Worm (Caenorhabditis elegans) whole organism, L2 larva: ENCODE results near the gene rom-2.

ENCODE experiments used
- C34F6.9 ChIP-seq: fragments of 150-350 bp; optimal IDR thresholded peaks from 2 replicates; lab custom pipeline; 2014; ENCODE audit warnings: missing biosample characterization, missing genetic modification characterization
- Y55F3AM.14 ChIP-seq: fragments of 200-800 bp; sonication (Bioruptor generic); optimal IDR thresholded peaks from 2 replicates; lab custom pipeline; 2018; ENCODE audit warnings: mild to moderate bottlenecking, missing genetic modification characterization, missing compliant biosample characterization
- ZK546.5 ChIP-seq: sonication (generic microtip); optimal IDR thresholded peaks from 2 replicates; lab custom pipeline; 2017; ENCODE audit warnings: missing biosample characterization, missing genetic modification characterization
- alr-1 ChIP-seq: fragments of 150-350 bp; optimal IDR thresholded peaks from 2 replicates; lab custom pipeline; 2014; ENCODE audit warnings: missing biosample characterization, missing genetic modification characterization
- aly-2 ChIP-seq: fragments of 150-350 bp; optimal IDR thresholded peaks from 2 replicates; lab custom pipeline; 2014; ENCODE audit warnings: missing biosample characterization, missing genetic modification characterization
- ama-1 ChIP-seq: fragments of 150-350 bp; optimal IDR thresholded peaks from 2 replicates; lab custom pipeline; 2018; ENCODE audit warnings: inconsistent platforms
- blmp-1 ChIP-seq: sonication (generic microtip); optimal IDR thresholded peaks from 2 replicates; lab custom pipeline; 2017; ENCODE audit warnings: missing genetic modification characterization, mild to moderate bottlenecking, missing compliant biosample characterization, antibody characterized with exemption, moderate library complexity; ENCODE audit not compliant: insufficient read depth
- ceh-16 ChIP-seq: fragments of 150-350 bp; optimal IDR thresholded peaks from 2 replicates; lab custom pipeline; 2014; ENCODE audit warnings: missing biosample characterization, missing genetic modification characterization
- ceh-82 ChIP-seq: fragments of 150-350 bp; optimal IDR thresholded peaks from 2 replicates; lab custom pipeline; 2014; ENCODE audit warnings: missing biosample characterization, missing genetic modification characterization
- crh-2 ChIP-seq: sonication (generic microtip); optimal IDR thresholded peaks from 2 replicates; lab custom pipeline; 2017; ENCODE audit warnings: missing biosample characterization, missing genetic modification characterization
- dmd-4 ChIP-seq: sonication (generic microtip); optimal IDR thresholded peaks from 2 replicates; lab custom pipeline; 2017; ENCODE audit warnings: missing biosample characterization, missing genetic modification characterization
- egl-27 ChIP-seq: sonication (generic microtip); optimal IDR thresholded peaks from 3 replicates; lab custom pipeline; 2017; ENCODE audit warnings: missing biosample characterization, missing genetic modification reagents, missing genetic modification characterization
- elt-1 ChIP-seq: fragments of 150-350 bp; optimal IDR thresholded peaks from 2 replicates; lab custom pipeline; 2014; ENCODE audit warnings: missing biosample characterization, missing genetic modification characterization
- elt-3 ChIP-seq: sonication (generic microtip); optimal IDR thresholded peaks from 2 replicates; lab custom pipeline; 2017; ENCODE audit warnings: missing biosample characterization, missing genetic modification characterization
- fos-1 ChIP-seq: fragments of 150-350 bp; optimal IDR thresholded peaks from 2 replicates; lab custom pipeline; 2014; ENCODE audit warnings: missing biosample characterization, missing genetic modification characterization
- gmeb-1 ChIP-seq: fragments of 150-350 bp; optimal IDR thresholded peaks from 2 replicates; lab custom pipeline; 2014; ENCODE audit warnings: missing biosample characterization, missing genetic modification characterization
- lin-11 ChIP-seq: fragments of 150-350 bp; sonication (generic microtip); optimal IDR thresholded peaks from 2 replicates; lab custom pipeline; 2014; ENCODE audit warnings: missing biosample characterization, missing genetic modification characterization, inconsistent platforms, mixed read lengths
- lin-13 ChIP-seq: fragments of 150-350 bp; optimal IDR thresholded peaks from 2 replicates; lab custom pipeline; 2014; ENCODE audit warnings: missing biosample characterization, missing genetic modification reagents, missing genetic modification characterization
- lin-39 ChIP-seq: fragments of 150-350 bp; optimal IDR thresholded peaks from 2 replicates; lab custom pipeline; 2014; ENCODE audit warnings: missing biosample characterization, missing genetic modification reagents, missing genetic modification characterization
- lsy-2 ChIP-seq, 2 experiments: fragments of 150-350 bp in 1 of 2; sonication (generic microtip) in 1 of 2; optimal IDR thresholded peaks; 2 replicates each; lab custom pipeline; 2014 to 2017; ENCODE audit warnings: missing biosample characterization in 2 of 2, missing genetic modification characterization in 2 of 2
- mab-5 ChIP-seq: fragments of 150-350 bp; optimal IDR thresholded peaks from 2 replicates; lab custom pipeline; 2014; ENCODE audit warnings: missing biosample characterization, missing genetic modification characterization
- mbf-1 ChIP-seq: sonication (generic microtip); optimal IDR thresholded peaks from 2 replicates; lab custom pipeline; 2017; ENCODE audit warnings: missing biosample characterization, missing genetic modification characterization
- mdl-1 ChIP-seq, 2 experiments: fragments of 150-350 bp in 1 of 2; sonication (generic microtip) in 1 of 2; optimal IDR thresholded peaks; 2 replicates each; lab custom pipeline; 2017; ENCODE audit warnings: missing biosample characterization in 2 of 2, missing genetic modification characterization in 2 of 2
- nhr-10 ChIP-seq: sonication (generic microtip); optimal IDR thresholded peaks from 2 replicates; lab custom pipeline; 2017; ENCODE audit warnings: missing biosample characterization, missing genetic modification characterization
- nhr-11 ChIP-seq: fragments of 150-350 bp; optimal IDR thresholded peaks from 2 replicates; lab custom pipeline; 2014; ENCODE audit warnings: missing biosample characterization, missing genetic modification characterization
- nhr-129 ChIP-seq: fragments of 150-350 bp; optimal IDR thresholded peaks from 2 replicates; lab custom pipeline; 2014; ENCODE audit warnings: missing biosample characterization, missing genetic modification characterization
- nhr-21 ChIP-seq: fragments of 150-350 bp; optimal IDR thresholded peaks from 2 replicates; lab custom pipeline; 2014; ENCODE audit warnings: missing biosample characterization, missing genetic modification characterization
- nhr-237 ChIP-seq: fragments of 150-350 bp; optimal IDR thresholded peaks from 2 replicates; lab custom pipeline; 2014; ENCODE audit warnings: missing biosample characterization, missing genetic modification characterization
- nhr-25 ChIP-seq: fragments of 150-350 bp; sonication (generic microtip); optimal IDR thresholded peaks from 3 replicates; lab custom pipeline; 2014; ENCODE audit warnings: missing biosample characterization, missing genetic modification characterization
- nhr-77 ChIP-seq: fragments of 150-350 bp; optimal IDR thresholded peaks from 2 replicates; lab custom pipeline; 2014; ENCODE audit warnings: missing biosample characterization, missing genetic modification characterization
- peb-1 ChIP-seq: fragments of 150-350 bp; optimal IDR thresholded peaks from 2 replicates; lab custom pipeline; 2014; ENCODE audit warnings: missing biosample characterization, missing genetic modification characterization
- sem-4 ChIP-seq: fragments of 150-350 bp; optimal IDR thresholded peaks from 2 replicates; lab custom pipeline; 2014; ENCODE audit warnings: missing biosample characterization, missing genetic modification reagents, missing genetic modification characterization
- skn-1 ChIP-seq: sonication (generic microtip); optimal IDR thresholded peaks from 2 replicates; lab custom pipeline; 2017; ENCODE audit warnings: missing biosample characterization, missing genetic modification characterization
- sma-9 ChIP-seq, 2 experiments: fragments of 150-350 bp in 1 of 2; sonication (generic microtip) in 1 of 2; optimal IDR thresholded peaks; 2 replicates each; lab custom pipeline; 2014 to 2016; ENCODE audit warnings: missing genetic modification characterization in 2 of 2, mild to moderate bottlenecking in 1 of 2, missing biosample characterization in 1 of 2, missing compliant biosample characterization in 1 of 2, missing genetic modification reagents in 1 of 2, moderate library complexity in 1 of 2
- snpc-4 ChIP-seq: fragments of 150-350 bp; optimal IDR thresholded peaks from 2 replicates; lab custom pipeline; 2014; ENCODE audit warnings: missing biosample characterization, missing genetic modification characterization
- unc-39 ChIP-seq: fragments of 150-350 bp; optimal IDR thresholded peaks from 2 replicates; lab custom pipeline; 2014; ENCODE audit warnings: missing biosample characterization, missing genetic modification characterization
- unc-62 ChIP-seq: fragments of 150-350 bp; optimal IDR thresholded peaks from 2 replicates; lab custom pipeline; 2014; ENCODE audit warnings: missing biosample characterization, missing genetic modification reagents, missing genetic modification characterization
- zag-1 ChIP-seq: fragments of 150-350 bp; optimal IDR thresholded peaks from 2 replicates; lab custom pipeline; 2014; ENCODE audit warnings: missing biosample characterization, missing genetic modification characterization
- ztf-1 ChIP-seq: fragments of 200-800 bp; sonication (Bioruptor generic); conservative IDR thresholded peaks from 2 replicates; pipeline ENCODE4 v1.3.6; 2022; ENCODE audit warnings: missing genetic modification characterization, missing compliant biosample characterization
- ztf-11 ChIP-seq: sonication (generic microtip); optimal IDR thresholded peaks from 2 replicates; lab custom pipeline; 2017; ENCODE audit warnings: missing biosample characterization, missing genetic modification characterization
- ztf-4 ChIP-seq: fragments of 150-350 bp; optimal IDR thresholded peaks from 2 replicates; lab custom pipeline; 2014; ENCODE audit warnings: missing biosample characterization, missing genetic modification characterization

Gene rom-2

ce11 chrIII:9595563-9595962, at the start of gene rom-2:
Gene rom-2 (minus strand): TSS chrIII:9595663.
- no peak for TF ChIP-seq ama-1 (lab: Kevin White, UChicago)
- no peak for TF ChIP-seq zag-1 (tag; lab: Kevin White, UChicago)
- no peak for TF ChIP-seq snpc-4
- no peak for TF ChIP-seq alr-1 (tag; lab: Kevin White, UChicago)
- TF ChIP-seq ztf-11, result no peak
- no peak for TF ChIP-seq nhr-25 (tag; lab: Kevin White, UChicago)
- no peak for TF ChIP-seq elt-3 (tag; lab: Kevin White, UChicago)
- TF ChIP-seq ztf-1 (GFP tag; lab: Robert Waterston, UW), result no peak
- no peak for TF ChIP-seq sma-9 (GFP tag; optimal IDR thresholded peaks at IDR 0.05; lab: Kevin White, UChicago)
- TF ChIP-seq sma-9 (tag; optimal IDR thresholded peaks at IDR 0.05; lab: Kevin White, UChicago), result no peak
- TF ChIP-seq nhr-11 (tag; lab: Kevin White, UChicago), result no peak
- TF ChIP-seq ZK546.5 (tag; lab: Kevin White, UChicago), result no peak
- TF ChIP-seq C34F6.9, result no peak
- TF ChIP-seq nhr-129 (tag; lab: Kevin White, UChicago), result no peak
- no peak for TF ChIP-seq ceh-16
- no peak for TF ChIP-seq Y55F3AM.14 (GFP tag; lab: Kevin White, UChicago)
- no peak for TF ChIP-seq nhr-10 (tag; lab: Kevin White, UChicago)
- TF ChIP-seq ceh-82 (tag; lab: Kevin White, UChicago), result no peak

ce11 chrIII:9645099-9645498, 49.6 kb upstream of the rom-2 start:
- TF ChIP-seq elt-1 (tag; lab: Kevin White, UChicago), result no peak
- TF ChIP-seq egl-27, result peak; percentile 43
- TF ChIP-seq fos-1 (tag; lab: Kevin White, UChicago), result peak; percentile 5
- peak; percentile 22 for TF ChIP-seq blmp-1 (tag; lab: Kevin White, UChicago)

- TF ChIP-seq sem-4 (tag; lab: Kevin White, UChicago) (no peak), ztf-1 (GFP tag; lab: Robert Waterston, UW) (no peak), nhr-10 (tag; lab: Kevin White, UChicago) (no peak), gmeb-1 (tag; lab: Kevin White, UChicago) (no peak), mbf-1 (tag; lab: Kevin White, UChicago) (no peak), nhr-21 (no peak), nhr-77 (no peak), egl-27 (no peak), aly-2 (no peak)
Observed at ce11 chrIII:9642110-9642509, 46.6 kb upstream of the rom-2 start.

ce11 chrIII:9639281-9640050, 44.0 kb upstream of the rom-2 start:
- TF ChIP-seq nhr-129 (tag; lab: Kevin White, UChicago) (no peak), zag-1 (tag; lab: Kevin White, UChicago) (no peak), nhr-77 (no peak), lsy-2 (tag; optimal IDR thresholded peaks at IDR 0.05; lab: Kevin White, UChicago) (no peak), ztf-11 (no peak)
- TF ChIP-seq, all 48 proteins: peak for 0

- TF ChIP-seq skn-1 (tag; lab: Kevin White, UChicago) (no peak), lsy-2 (tag; optimal IDR thresholded peaks at IDR 0.05; lab: Kevin White, UChicago) (no peak), nhr-129 (tag; lab: Kevin White, UChicago) (no peak), crh-2 (tag; lab: Kevin White, UChicago) (peak; percentile 35), lin-13 (no peak), ama-1 (lab: Kevin White, UChicago) (no peak), unc-62 (GFP tag; lab: Kevin White, UChicago) (no peak), sma-9 (GFP tag; optimal IDR thresholded peaks at IDR 0.05; lab: Kevin White, UChicago) (peak; percentile 17), sma-9 (tag; optimal IDR thresholded peaks at IDR 0.05; lab: Kevin White, UChicago) (no peak), elt-3 (tag; lab: Kevin White, UChicago) (no peak), snpc-4 (no peak), sem-4 (tag; lab: Kevin White, UChicago) (no peak), blmp-1 (tag; lab: Kevin White, UChicago) (no peak), nhr-237 (tag; lab: Kevin White, UChicago) (no peak), nhr-10 (tag; lab: Kevin White, UChicago) (no peak), C34F6.9 (no peak), lin-11 (no peak), zag-1 (tag; lab: Kevin White, UChicago) (no peak), dmd-4 (no peak), peb-1 (tag; lab: Kevin White, UChicago) (no peak), nhr-11 (tag; lab: Kevin White, UChicago) (no peak), egl-27 (no peak), nhr-21 (no peak), unc-39 (tag; lab: Kevin White, UChicago) (no peak), nhr-77 (no peak), ztf-4 (no peak), fos-1 (tag; lab: Kevin White, UChicago) (peak; percentile 62), mdl-1 (tag; optimal IDR thresholded peaks at IDR 0.05; lab: Kevin White, UChicago) (no peak), gmeb-1 (tag; lab: Kevin White, UChicago) (no peak), lin-39 (no peak), mab-5 (no peak)
Observed at ce11 chrIII:9638159-9638754, 42.8 kb upstream of the rom-2 start.
